Worm (Caenorhabditis elegans) whole organism, late embryonic: Measurements from ENCODE around the gene R10D12.7.

Experiments
- K02D7.2 ChIP-seq: sonication (generic microtip); optimal IDR thresholded peaks from 2 replicates; lab custom pipeline; 2017; ENCODE audit warnings: mild to moderate bottlenecking, missing genetic modification characterization, missing compliant biosample characterization
- T23F11.4 ChIP-seq: fragments of 200-800 bp; sonication (Bioruptor generic); optimal IDR thresholded peaks from 2 replicates; lab custom pipeline; 2018; ENCODE audit warnings: mild to moderate bottlenecking, missing genetic modification characterization, missing compliant biosample characterization
- ahr-1 ChIP-seq: sonication (generic microtip); optimal IDR thresholded peaks from 2 replicates; lab custom pipeline; 2016; ENCODE audit warnings: missing genetic modification characterization, missing compliant biosample characterization
- ama-1 ChIP-seq: fragments of 150-350 bp; optimal IDR thresholded peaks from 2 replicates; lab custom pipeline; 2014
- ceh-18 ChIP-seq: sonication (generic microtip); optimal IDR thresholded peaks from 2 replicates; lab custom pipeline; 2016; ENCODE audit warnings: missing genetic modification characterization, missing compliant biosample characterization
- ceh-22 ChIP-seq: sonication (generic microtip); optimal IDR thresholded peaks from 2 replicates; lab custom pipeline; 2017; ENCODE audit warnings: missing biosample characterization, missing genetic modification characterization
- ceh-24 ChIP-seq: sonication (generic microtip); optimal IDR thresholded peaks from 2 replicates; lab custom pipeline; 2016; ENCODE audit warnings: mild to moderate bottlenecking, missing genetic modification characterization, missing compliant biosample characterization
- ceh-30 ChIP-seq: fragments of 150-350 bp; optimal IDR thresholded peaks from 2 replicates; lab custom pipeline; 2014; ENCODE audit warnings: missing biosample characterization, missing genetic modification characterization
- ceh-34 ChIP-seq: sonication (generic microtip); optimal IDR thresholded peaks from 2 replicates; lab custom pipeline; 2016; ENCODE audit warnings: mild to moderate bottlenecking, missing genetic modification characterization, missing compliant biosample characterization
- ceh-9 ChIP-seq: sonication (generic microtip); optimal IDR thresholded peaks from 2 replicates; lab custom pipeline; 2016; ENCODE audit warnings: mild to moderate bottlenecking, missing genetic modification characterization, inconsistent platforms, missing compliant biosample characterization
- dve-1 ChIP-seq: sonication (generic microtip); optimal IDR thresholded peaks from 2 replicates; lab custom pipeline; 2017; ENCODE audit warnings: antibody characterized with exemption, mild to moderate bottlenecking, missing genetic modification characterization, missing compliant biosample characterization
- elt-2 ChIP-seq: sonication (generic microtip); optimal IDR thresholded peaks from 2 replicates; lab custom pipeline; 2016; ENCODE audit warnings: missing genetic modification reagents, missing genetic modification characterization, missing compliant biosample characterization
- fax-1 ChIP-seq: sonication (generic microtip); optimal IDR thresholded peaks from 2 replicates; lab custom pipeline; 2016; ENCODE audit warnings: missing genotype, missing genetic modification characterization, missing compliant biosample characterization
- fkh-10 ChIP-seq: fragments of 150-350 bp; optimal IDR thresholded peaks from 2 replicates; lab custom pipeline; 2014; ENCODE audit warnings: missing biosample characterization, missing genetic modification reagents, missing genetic modification characterization
- hlh-8 ChIP-seq: sonication (generic microtip); optimal IDR thresholded peaks from 2 replicates; lab custom pipeline; 2016; ENCODE audit warnings: missing genotype, missing genetic modification characterization, missing compliant biosample characterization
- lim-6 ChIP-seq: sonication (generic microtip); optimal IDR thresholded peaks from 2 replicates; lab custom pipeline; 2016; ENCODE audit warnings: missing genetic modification characterization, missing compliant biosample characterization
- lin-11 ChIP-seq: fragments of 200-800 bp; sonication (Bioruptor generic); optimal IDR thresholded peaks from 2 replicates; lab custom pipeline; 2018; ENCODE audit warnings: mild to moderate bottlenecking, missing genetic modification characterization, missing compliant biosample characterization
- madf-2 ChIP-seq: sonication (generic microtip); optimal IDR thresholded peaks from 2 replicates; lab custom pipeline; 2017; ENCODE audit warnings: missing genetic modification characterization, missing compliant biosample characterization
- mec-3 ChIP-seq: sonication (generic microtip); optimal IDR thresholded peaks from 2 replicates; lab custom pipeline; 2016; ENCODE audit warnings: borderline replicate concordance, missing genetic modification characterization, missing compliant biosample characterization
- nfya-1 ChIP-seq: sonication (generic microtip); optimal IDR thresholded peaks from 2 replicates; lab custom pipeline; 2017; ENCODE audit warnings: missing genetic modification characterization, mild to moderate bottlenecking, missing compliant biosample characterization, antibody characterized with exemption, moderate library complexity
- nhr-11 ChIP-seq: fragments of 150-350 bp; optimal IDR thresholded peaks from 2 replicates; lab custom pipeline; 2014; ENCODE audit warnings: missing biosample characterization, missing genetic modification characterization
- pat-9 ChIP-seq: fragments of 200-800 bp; sonication (Bioruptor generic); optimal IDR thresholded peaks from 2 replicates; lab custom pipeline; 2018; ENCODE audit warnings: mild to moderate bottlenecking, missing genetic modification characterization, moderate library complexity, missing compliant biosample characterization
- pax-1 ChIP-seq: fragments of 150-350 bp; optimal IDR thresholded peaks from 2 replicates; lab custom pipeline; 2014; ENCODE audit warnings: missing biosample characterization, missing genetic modification characterization
- pqm-1 ChIP-seq: sonication (generic microtip); optimal IDR thresholded peaks from 2 replicates; lab custom pipeline; 2016; ENCODE audit warnings: missing genetic modification characterization, missing compliant biosample characterization
- pros-1 ChIP-seq: fragments of 150-350 bp; optimal IDR thresholded peaks from 2 replicates; lab custom pipeline; 2014; ENCODE audit warnings: missing biosample characterization, missing genetic modification reagents, missing genetic modification characterization
- ref-2 ChIP-seq: sonication (generic microtip); optimal IDR thresholded peaks from 2 replicates; lab custom pipeline; 2016; ENCODE audit warnings: missing genetic modification characterization, missing compliant biosample characterization
- rnt-1 ChIP-seq: sonication (generic microtip); optimal IDR thresholded peaks from 2 replicates; lab custom pipeline; 2016; ENCODE audit warnings: missing genetic modification characterization, missing compliant biosample characterization
- sox-2 ChIP-seq: fragments of 200-800 bp; sonication (Bioruptor generic); IDR thresholded peaks from 2 replicates; pipeline ENCODE4 v1.3.6; 2022; ENCODE audit warnings: missing genetic modification reagents, missing genetic modification characterization, missing compliant biosample characterization
- syd-9 ChIP-seq: sonication (generic microtip); optimal IDR thresholded peaks from 2 replicates; lab custom pipeline; 2016; ENCODE audit warnings: mild to moderate bottlenecking, missing genetic modification characterization, moderate library complexity, missing compliant biosample characterization
- tbx-2 ChIP-seq: sonication (generic microtip); optimal IDR thresholded peaks from 2 replicates; lab custom pipeline; 2016; ENCODE audit warnings: missing genetic modification characterization, missing compliant biosample characterization
- tbx-7 ChIP-seq: sonication (generic microtip); optimal IDR thresholded peaks from 2 replicates; lab custom pipeline; 2016; ENCODE audit warnings: missing genotype, missing genetic modification characterization, missing compliant biosample characterization
- ttx-3 ChIP-seq: sonication (generic microtip); optimal IDR thresholded peaks from 2 replicates; lab custom pipeline; 2016; ENCODE audit warnings: missing genetic modification reagents, missing genetic modification characterization, missing compliant biosample characterization
- unc-42 ChIP-seq: sonication (generic microtip); optimal IDR thresholded peaks from 2 replicates; lab custom pipeline; 2016; ENCODE audit warnings: missing genotype, missing genetic modification characterization, missing compliant biosample characterization

The R10D12.7 gene

ce11 chrV:13981677-13982076 is 31.8 kb downstream of the R10D12.7 start:
- TF ChIP-seq ceh-24 (tag; lab: Kevin White, UChicago) (no peak), fax-1 (tag; lab: Kevin White, UChicago) (no peak), syd-9 (tag; lab: Kevin White, UChicago) (no peak), madf-2 (tag; lab: Kevin White, UChicago) (no peak), ceh-9 (tag; lab: Kevin White, UChicago) (no peak), T23F11.4 (no peak), ceh-18 (tag; lab: Kevin White, UChicago) (no peak), sox-2 (no peak)

- TF ChIP-seq pros-1 (tag; lab: Kevin White, UChicago) (no peak), ahr-1 (tag; lab: Kevin White, UChicago) (no peak), ceh-22 (no peak), lim-6 (tag; lab: Kevin White, UChicago) (no peak), ttx-3 (tag; lab: Kevin White, UChicago) (no peak), nfya-1 (no peak), rnt-1 (tag; lab: Kevin White, UChicago) (no peak), ceh-24 (tag; lab: Kevin White, UChicago) (no peak), tbx-7 (tag; lab: Kevin White, UChicago) (no peak), unc-42 (tag; lab: Kevin White, UChicago) (no peak), dve-1 (tag; lab: Kevin White, UChicago) (no peak), syd-9 (tag; lab: Kevin White, UChicago) (no peak), ref-2 (tag; lab: Kevin White, UChicago) (no peak), pat-9 (no peak), hlh-8 (tag; lab: Kevin White, UChicago) (no peak)
These were observed 35.0 kb downstream of the R10D12.7 start, which contains the start of gene end-1 for ce11 chrV:13984828-13985227. Gene end-1 (plus strand): TSS chrV:13985128.

DNA sequence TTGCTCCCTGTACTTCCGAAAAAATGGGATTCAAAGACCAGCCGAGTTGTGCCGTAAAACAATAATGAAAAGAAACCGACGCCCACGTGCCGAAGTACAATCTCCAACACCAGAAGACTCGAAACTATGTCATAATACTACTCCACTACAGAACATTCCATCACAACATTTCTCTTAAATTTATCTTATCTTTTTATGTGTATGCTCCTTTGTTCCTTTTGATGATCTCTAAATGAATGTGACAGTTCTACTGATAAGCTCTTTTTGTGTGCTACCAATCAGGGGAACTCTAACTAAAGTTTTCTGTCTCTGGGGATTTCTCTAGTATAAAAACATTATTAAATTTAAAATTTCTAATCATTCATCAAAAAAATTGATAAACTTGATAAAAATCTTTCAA is 37.0 kb downstream of the R10D12.7 start:
- TF ChIP-seq elt-2 (tag; lab: Kevin White, UChicago) (peak; percentile 89), fkh-10 (GFP tag; lab: Kevin White, UChicago) (no peak)

- TF ChIP-seq tbx-2 (tag; lab: Kevin White, UChicago) (no peak), ceh-30 (tag; lab: Kevin White, UChicago) (no peak), ama-1 (lab: Kevin White, UChicago) (no peak), K02D7.2 (no peak), lin-11 (tag; lab: Kevin White, UChicago) (no peak), rnt-1 (tag; lab: Kevin White, UChicago) (no peak), ahr-1 (tag; lab: Kevin White, UChicago) (no peak), nhr-11 (no peak)
- TF ChIP-seq, all 69 proteins: peak for 0
These were observed 42.6 kb downstream of the R10D12.7 start, which contains the start of gene droe-4 for ce11 chrV:13992485-13992884. Gene droe-4 (plus strand): TSS chrV:13992656.

ce11 chrV:13993478-13993877 is 43.6 kb downstream of the R10D12.7 start:
- TF ChIP-seq ceh-34 (tag; lab: Kevin White, UChicago) = no peak
- no peak for TF ChIP-seq pax-1 (tag; lab: Kevin White, UChicago)
- TF ChIP-seq mec-3 (tag; lab: Kevin White, UChicago) = no peak
- TF ChIP-seq fkh-10 (GFP tag; lab: Kevin White, UChicago) = no peak
- no peak for TF ChIP-seq K02D7.2
- TF ChIP-seq sox-2 = no peak
- no peak for TF ChIP-seq syd-9 (tag; lab: Kevin White, UChicago)
- no peak for TF ChIP-seq elt-2 (tag; lab: Kevin White, UChicago)
- no peak for TF ChIP-seq pqm-1 (tag; lab: Kevin White, UChicago)
